Fruit fly (Drosophila melanogaster) whole organism, embryonic: Measurements from ENCODE around the gene Myo95E.

Experiments
- Atf6 ChIP-seq: fragments of 200-800 bp; sonication (Bioruptor generic); IDR thresholded peaks from 2 replicates; pipeline ENCODE4 v1.3.6; 2022; ENCODE audit warnings: missing biosample characterization, missing genetic modification characterization
- Bgb ChIP-seq: fragments of 200-800 bp; sonication (Bioruptor generic); IDR thresholded peaks from 2 replicates; pipeline ENCODE4 v1.3.6; 2022; ENCODE audit warnings: missing biosample characterization, missing genetic modification characterization; ENCODE audit not compliant: partially characterized antibody
- CG10209 ChIP-seq: fragments of 200-800 bp; sonication (Bioruptor generic); optimal IDR thresholded peaks from 3 replicates; lab custom pipeline; 2017; ENCODE audit warnings: missing biosample characterization, mild to moderate bottlenecking, missing genetic modification characterization, missing genetic modification reagents
- CG10366 ChIP-seq: fragments of 200-800 bp; sonication (Bioruptor generic); IDR thresholded peaks from 2 replicates; pipeline ENCODE4 v1.3.6; 2022; ENCODE audit warnings: missing biosample characterization, missing genetic modification characterization
- CG10959 ChIP-seq: fragments of 200-800 bp; sonication (Bioruptor generic); IDR thresholded peaks from 2 replicates; pipeline ENCODE4 v1.3.6; 2022; ENCODE audit warnings: missing biosample characterization, missing genetic modification characterization
- CG10979 ChIP-seq: fragments of 200-800 bp; sonication (Bioruptor generic); optimal IDR thresholded peaks from 2 replicates; lab custom pipeline; 2018; ENCODE audit warnings: missing biosample characterization, mild to moderate bottlenecking, missing genetic modification characterization, moderate library complexity
- CG11560 ChIP-seq: fragments of 200-800 bp; sonication (Bioruptor generic); IDR thresholded peaks from 3 replicates; pipeline ENCODE4 v1.3.6; 2022; ENCODE audit warnings: missing biosample characterization, missing genetic modification characterization
- CG11696 ChIP-seq: fragments of 200-800 bp; sonication (Bioruptor generic); IDR thresholded peaks from 2 replicates; pipeline ENCODE4 v1.3.6; 2022; ENCODE audit warnings: missing biosample characterization, missing genetic modification characterization
- CG12071 ChIP-seq: fragments of 200-800 bp; sonication (Bioruptor generic); optimal IDR thresholded peaks from 3 replicates; lab custom pipeline; 2018; ENCODE audit warnings: missing biosample characterization, mild to moderate bottlenecking, missing genetic modification characterization
- CG12155 ChIP-seq: fragments of 200-800 bp; sonication (Bioruptor generic); optimal IDR thresholded peaks from 3 replicates; lab custom pipeline; 2016; ENCODE audit warnings: missing biosample characterization, missing genetic modification characterization
- CG1233 ChIP-seq: fragments of 200-800 bp; sonication (Bioruptor generic); optimal IDR thresholded peaks from 4 replicates; lab custom pipeline; 2018; ENCODE audit warnings: missing biosample characterization, mild to moderate bottlenecking, missing genetic modification characterization
- CG15269 ChIP-seq: fragments of 200-800 bp; sonication (Bioruptor generic); optimal IDR thresholded peaks from 2 replicates; lab custom pipeline; 2018; ENCODE audit warnings: missing biosample characterization, mild to moderate bottlenecking, missing genetic modification characterization, moderate library complexity
- CG1603 ChIP-seq: fragments of 200-800 bp; sonication (Bioruptor generic); optimal IDR thresholded peaks from 2 replicates; lab custom pipeline; 2019; ENCODE audit warnings: missing biosample characterization, mild to moderate bottlenecking, missing genetic modification characterization, moderate library complexity
- CG17912 ChIP-seq: fragments of 200-800 bp; sonication (Bioruptor generic); optimal IDR thresholded peaks from 2 replicates; lab custom pipeline; 2018; ENCODE audit warnings: missing biosample characterization, mild to moderate bottlenecking, missing genetic modification characterization
- CG33213 ChIP-seq: fragments of 200-800 bp; sonication (Bioruptor generic); optimal IDR thresholded peaks from 3 replicates; lab custom pipeline; 2016; ENCODE audit warnings: missing biosample characterization, missing genetic modification characterization
- CG3995 ChIP-seq: fragments of 200-800 bp; sonication (Bioruptor generic); optimal IDR thresholded peaks from 3 replicates; lab custom pipeline; 2016; ENCODE audit warnings: missing biosample characterization, missing genetic modification characterization
- CG4282 ChIP-seq: fragments of 200-800 bp; sonication (Bioruptor generic); optimal IDR thresholded peaks from 2 replicates; lab custom pipeline; 2016; ENCODE audit warnings: missing biosample characterization, missing genetic modification characterization
- CG5953 ChIP-seq: fragments of 200-800 bp; sonication (Bioruptor generic); IDR thresholded peaks from 2 replicates; pipeline ENCODE4 v1.3.6; 2022; ENCODE audit warnings: missing biosample characterization, missing genetic modification characterization
- CG6654 ChIP-seq: fragments of 200-800 bp; sonication (Bioruptor generic); optimal IDR thresholded peaks from 2 replicates; lab custom pipeline; 2017; ENCODE audit warnings: missing biosample characterization, mild to moderate bottlenecking, missing genetic modification characterization
- CG8359 ChIP-seq: fragments of 200-800 bp; sonication (Bioruptor generic); optimal IDR thresholded peaks from 2 replicates; lab custom pipeline; 2017; ENCODE audit warnings: missing biosample characterization, mild to moderate bottlenecking, missing genetic modification characterization, borderline replicate concordance
- CG8765 ChIP-seq: fragments of 200-800 bp; sonication (Bioruptor generic); IDR thresholded peaks from 2 replicates; pipeline ENCODE4 v1.3.6; 2022; ENCODE audit warnings: missing biosample characterization, missing genetic modification characterization
- CG8924 ChIP-seq: fragments of 200-800 bp; optimal IDR thresholded peaks from 3 replicates; lab custom pipeline; 2019; ENCODE audit warnings: missing biosample characterization, mild to moderate bottlenecking, missing genetic modification characterization, moderate library complexity
- CrebB ChIP-seq: fragments of 200-800 bp; sonication (Bioruptor generic); optimal IDR thresholded peaks from 3 replicates; lab custom pipeline; 2018; ENCODE audit warnings: missing biosample characterization, mild to moderate bottlenecking, missing genetic modification characterization
- Doc2 ChIP-seq: fragments of 200-800 bp; sonication (Bioruptor generic); IDR thresholded peaks from 2 replicates; pipeline ENCODE4 v1.3.6; 2022; ENCODE audit warnings: missing biosample characterization, missing genetic modification characterization
- Doc3 ChIP-seq: fragments of 200-800 bp; sonication (Bioruptor generic); IDR thresholded peaks from 3 replicates; pipeline ENCODE4 v1.3.6; 2022; ENCODE audit warnings: missing biosample characterization, missing genetic modification characterization; ENCODE audit not compliant: partially characterized antibody
- Hsf ChIP-seq: fragments of 200-800 bp; sonication (Bioruptor generic); optimal IDR thresholded peaks from 3 replicates; lab custom pipeline; 2016; ENCODE audit warnings: missing biosample characterization, missing genetic modification characterization
- Lim3 ChIP-seq: fragments of 200-800 bp; sonication (Bioruptor generic); IDR thresholded peaks from 2 replicates; pipeline ENCODE4 v1.3.6; 2022; ENCODE audit warnings: missing biosample characterization, missing genetic modification characterization
- Opbp ChIP-seq: fragments of 200-800 bp; sonication (Bioruptor generic); IDR thresholded peaks from 3 replicates; pipeline ENCODE4 v1.3.6; 2022; ENCODE audit warnings: missing biosample characterization, missing genetic modification characterization; ENCODE audit not compliant: partially characterized antibody
- Ssrp ChIP-seq: fragments of 200-800 bp; sonication (Bioruptor generic); optimal IDR thresholded peaks from 2 replicates; lab custom pipeline; 2018; ENCODE audit warnings: missing biosample characterization, mild to moderate bottlenecking, missing genetic modification characterization, moderate library complexity
- ac ChIP-seq: fragments of 200-800 bp; sonication (Bioruptor generic); optimal IDR thresholded peaks from 3 replicates; lab custom pipeline; 2017; ENCODE audit warnings: missing biosample characterization, mild to moderate bottlenecking, missing genetic modification characterization
- al ChIP-seq: fragments of 200-800 bp; sonication (Bioruptor generic); IDR thresholded peaks from 2 replicates; pipeline ENCODE4 v1.3.6; 2022; ENCODE audit warnings: missing biosample characterization, missing genetic modification characterization
- btn ChIP-seq: fragments of 200-800 bp; sonication (Bioruptor generic); optimal IDR thresholded peaks from 2 replicates; lab custom pipeline; 2016; ENCODE audit warnings: missing biosample characterization, missing genetic modification characterization
- cas ChIP-seq: fragments of 200-800 bp; sonication (Bioruptor generic); IDR thresholded peaks from 2 replicates; pipeline ENCODE4 v1.3.6; 2022; ENCODE audit warnings: missing biosample characterization, missing genetic modification characterization
- caup ChIP-seq: fragments of 200-800 bp; sonication (Bioruptor generic); optimal IDR thresholded peaks from 3 replicates; lab custom pipeline; 2017; ENCODE audit warnings: missing biosample characterization, mild to moderate bottlenecking, missing genetic modification characterization, moderate library complexity; ENCODE audit not compliant: severe bottlenecking
- chif ChIP-seq, 2 experiments: fragments of 200-800 bp; sonication (Bioruptor generic); optimal IDR thresholded peaks; 3 replicates each; lab custom pipeline; 2016; ENCODE audit warnings: missing biosample characterization in 2 of 2, missing genetic modification characterization in 2 of 2
- crol ChIP-seq: fragments of 200-800 bp; sonication (Bioruptor generic); IDR thresholded peaks from 2 replicates; pipeline ENCODE4 v1.3.6; 2022; ENCODE audit warnings: missing biosample characterization, missing genetic modification characterization
- fd96Cb ChIP-seq: fragments of 200-800 bp; sonication (Bioruptor generic); optimal IDR thresholded peaks from 2 replicates; lab custom pipeline; 2018; ENCODE audit warnings: missing biosample characterization, mild to moderate bottlenecking, missing genetic modification characterization, moderate library complexity
- gro ChIP-seq: fragments of 200-800 bp; sonication (Bioruptor generic); optimal IDR thresholded peaks from 2 replicates; lab custom pipeline; 2016; ENCODE audit warnings: missing biosample characterization, missing genetic modification characterization
- klu ChIP-seq: fragments of 200-800 bp; sonication (Bioruptor generic); IDR thresholded peaks from 2 replicates; pipeline ENCODE4 v1.3.6; 2022; ENCODE audit warnings: missing biosample characterization, missing genetic modification characterization
- knrl ChIP-seq: fragments of 200-800 bp; sonication (Bioruptor generic); IDR thresholded peaks from 3 replicates; pipeline ENCODE4 v1.3.6; 2022; ENCODE audit warnings: missing biosample characterization, missing genetic modification characterization; ENCODE audit not compliant: partially characterized antibody
- lmd ChIP-seq: fragments of 200-800 bp; sonication (Bioruptor generic); IDR thresholded peaks from 2 replicates; pipeline ENCODE4 v1.3.6; 2022; ENCODE audit warnings: missing biosample characterization, missing genetic modification characterization
- lola ChIP-seq, 3 experiments: fragments of >200 bp in 2 of 3; fragments of 200-800 bp in 1 of 3; sonication (Bioruptor generic) in 1 of 3; optimal IDR thresholded peaks; 2 replicates each; lab custom pipeline; 2017 to 2019; ENCODE audit warnings: missing biosample characterization in 3 of 3, missing genetic modification characterization in 3 of 3, mild to moderate bottlenecking in 1 of 3, moderate library complexity in 1 of 3
- nerfin-2 ChIP-seq: fragments of 200-800 bp; sonication (Bioruptor generic); IDR thresholded peaks from 2 replicates; pipeline ENCODE4 v1.3.6; 2022; ENCODE audit warnings: missing biosample characterization, missing genetic modification characterization; ENCODE audit not compliant: partially characterized antibody
- nmo ChIP-seq: fragments of 200-800 bp; sonication (Bioruptor generic); optimal IDR thresholded peaks from 2 replicates; lab custom pipeline; 2018; ENCODE audit warnings: missing biosample characterization, mild to moderate bottlenecking, missing genetic modification characterization, moderate library complexity
- onecut ChIP-seq: fragments of 200-800 bp; sonication (Bioruptor generic); IDR thresholded peaks from 2 replicates; pipeline ENCODE4 v1.3.6; 2022; ENCODE audit warnings: missing biosample characterization, missing genetic modification characterization
- pb ChIP-seq: fragments of 200-800 bp; sonication (Bioruptor generic); optimal IDR thresholded peaks from 3 replicates; lab custom pipeline; 2016; ENCODE audit warnings: missing biosample characterization, missing genetic modification characterization
- pnt ChIP-seq: fragments of 200-800 bp; sonication (Bioruptor generic); optimal IDR thresholded peaks from 3 replicates; lab custom pipeline; 2016; ENCODE audit warnings: missing biosample characterization, missing genetic modification characterization
- tx ChIP-seq: fragments of 200-800 bp; sonication (Bioruptor generic); optimal IDR thresholded peaks from 2 replicates; lab custom pipeline; 2016; ENCODE audit warnings: missing biosample characterization, missing genetic modification characterization
- wdn ChIP-seq: fragments of 200-800 bp; sonication (Bioruptor generic); IDR thresholded peaks from 2 replicates; pipeline ENCODE4 v1.3.6; 2022; ENCODE audit warnings: missing biosample characterization, missing genetic modification characterization
- zen2 ChIP-seq: fragments of 200-800 bp; sonication (Bioruptor generic); IDR thresholded peaks from 3 replicates; pipeline ENCODE4 v1.3.6; 2022; ENCODE audit warnings: missing biosample characterization, missing genetic modification characterization; ENCODE audit not compliant: partially characterized antibody

Myo95E gene

dm6 chr3R:24188619-24189018 lies 27.3 kb upstream of the Myo95E start, which contains the start of gene CG5515 (continued):
- peak; percentile 58; the same call in 1 of the 3 replicates for TF ChIP-seq Doc3 (GFP tag; lab: Robert Waterston, UW)
- peak; percentile 86 for TF ChIP-seq Atf6 (GFP tag; lab: Robert Waterston, UW)
- peak; percentile 68 for TF ChIP-seq pnt (GFP tag; lab: Kevin White, UChicago)
- peak; percentile 79 for TF ChIP-seq CG5953 (GFP tag; lab: Robert Waterston, UW)
- TF ChIP-seq CG10366 (GFP tag; lab: Robert Waterston, UW) = peak; percentile 88
- peak; percentile 50 for TF ChIP-seq pb
- peak; percentile 76 for TF ChIP-seq CG15269 (tag; lab: Kevin White, UChicago)
- TF ChIP-seq Doc2 (GFP tag; lab: Robert Waterston, UW) = peak; percentile 75
- TF ChIP-seq CG11560 (tag; lab: Robert Waterston, UW) = peak; percentile 64; the same call in 2 of the 3 replicates
- TF ChIP-seq knrl (GFP tag; lab: Robert Waterston, UW) = peak; percentile 89
- peak; percentile 73 for TF ChIP-seq gro
- TF ChIP-seq crol (GFP tag; lab: Robert Waterston, UW) = no peak
- TF ChIP-seq al (GFP tag; lab: Robert Waterston, UW) = peak; percentile 72
- TF ChIP-seq CG10959 (GFP tag; lab: Robert Waterston, UW) = peak; percentile 61
- TF ChIP-seq CrebB (tag; lab: Kevin White, UChicago) = peak; percentile 50
- no peak for TF ChIP-seq CG17912 (GFP tag; lab: Kevin White, UChicago)
- peak; percentile 77 for TF ChIP-seq Bgb
- no peak for TF ChIP-seq ac (GFP tag; lab: Kevin White, UChicago)
- TF ChIP-seq chif (GFP tag; optimal IDR thresholded peaks at IDR 0.05; lab: Kevin White, UChicago) = peak; percentile 73 to 79
- peak; percentile 74 for TF ChIP-seq CG33213 (GFP tag; lab: Kevin White, UChicago)
- peak; percentile 87 for TF ChIP-seq nmo (GFP tag; lab: Kevin White, UChicago)
- TF ChIP-seq CG8765 (GFP tag; lab: Robert Waterston, UW) = peak; percentile 66
- no peak for TF ChIP-seq btn (GFP tag; lab: Kevin White, UChicago)
- peak; percentile 49 for TF ChIP-seq fd96Cb
- TF ChIP-seq klu = peak; percentile 51; the same call in 1 of the 2 replicates
- TF ChIP-seq wdn (GFP tag; lab: Robert Waterston, UW) = peak; percentile 81
- peak; percentile 70 for TF ChIP-seq CG12155 (GFP tag; lab: Kevin White, UChicago)
- peak; percentile 49 for TF ChIP-seq CG10209
- peak; percentile 88 for TF ChIP-seq nerfin-2
- TF ChIP-seq CG8359 = no peak
- peak; percentile 69 for TF ChIP-seq Opbp (GFP tag; lab: Robert Waterston, UW)
- peak; percentile 78 for TF ChIP-seq CG4282 (GFP tag; lab: Kevin White, UChicago)
- TF ChIP-seq lmd = peak; percentile 87
- TF ChIP-seq tx (GFP tag; lab: Kevin White, UChicago) = peak; percentile 79
- TF ChIP-seq zen2 (GFP tag; lab: Robert Waterston, UW) = no peak; the same call in 2 of the 3 replicates
- TF ChIP-seq Ssrp (tag; lab: Kevin White, UChicago) = peak; percentile 86
- TF ChIP-seq CG10979 (tag; lab: Kevin White, UChicago) = peak; percentile 84
- peak; percentile 50; the same call in 1 of the 2 replicates for TF ChIP-seq Lim3
- TF ChIP-seq CG6654 = no peak
- peak; percentile 50 for TF ChIP-seq CG1233 (GFP tag; lab: Kevin White, UChicago)
- peak; percentile 86 for TF ChIP-seq CG1603
- TF ChIP-seq cas (GFP tag; lab: Robert Waterston, UW) = 0 out of 2 replicates have a peak, but pooled peaks have one; percentile 9
- TF ChIP-seq CG3995 (GFP tag; lab: Kevin White, UChicago) = peak; percentile 44
- no peak for TF ChIP-seq CG12071 (GFP tag; lab: Kevin White, UChicago)
- peak; percentile 36; the same call in 1 of the 2 replicates for TF ChIP-seq CG11696 (GFP tag; lab: Robert Waterston, UW)
- TF ChIP-seq Hsf = peak; percentile 90
- TF ChIP-seq onecut (GFP tag; lab: Robert Waterston, UW) = peak; percentile 77
- TF ChIP-seq CG8924 = peak; percentile 77
- peak in 1 of 3 experiments; percentile 84 for TF ChIP-seq lola (GFP tag; optimal IDR thresholded peaks at IDR 0.05; lab: Kevin White, UChicago)
- peak; percentile 67 for TF ChIP-seq caup (GFP tag; lab: Kevin White, UChicago)
